Fruit fly (Drosophila melanogaster) whole organism, adult: ENCODE measurements around the gene CG34290.

Experiments
- CG11617 ChIP-seq: fragments of 200-800 bp; sonication (Bioruptor generic); optimal IDR thresholded peaks from 2 replicates; lab custom pipeline; 2017; ENCODE audit warnings: mild to moderate bottlenecking, missing biosample characterization, missing genetic modification reagents, missing genetic modification characterization
- CG12768 ChIP-seq: fragments of 200-800 bp; sonication (Bioruptor generic); optimal IDR thresholded peaks from 2 replicates; lab custom pipeline; 2017; ENCODE audit warnings: missing biosample characterization, missing genetic modification characterization, mild to moderate bottlenecking, moderate library complexity, missing genetic modification reagents
- CG14711 ChIP-seq: fragments of 200-800 bp; sonication (Bioruptor generic); optimal IDR thresholded peaks from 2 replicates; lab custom pipeline; 2018; ENCODE audit warnings: missing biosample characterization, mild to moderate bottlenecking, missing genetic modification characterization, moderate library complexity
- CG1620 ChIP-seq: fragments of 200-800 bp; sonication (Bioruptor generic); optimal IDR thresholded peaks from 2 replicates; lab custom pipeline; 2016; ENCODE audit warnings: missing biosample characterization, missing genetic modification characterization
- CG33017 ChIP-seq: fragments of 200-800 bp; sonication (Bioruptor generic); optimal IDR thresholded peaks from 2 replicates; lab custom pipeline; 2018; ENCODE audit warnings: missing biosample characterization, mild to moderate bottlenecking, missing genetic modification characterization, moderate library complexity
- CG5204 ChIP-seq: fragments of 200-800 bp; sonication (Bioruptor generic); optimal IDR thresholded peaks from 2 replicates; lab custom pipeline; 2016; ENCODE audit warnings: missing biosample characterization, missing genetic modification characterization
- CG7045 ChIP-seq: fragments of 200-800 bp; sonication (Bioruptor generic); optimal IDR thresholded peaks from 2 replicates; lab custom pipeline; 2017; ENCODE audit warnings: missing biosample characterization, mild to moderate bottlenecking, missing genetic modification characterization
- CG7101 ChIP-seq: fragments of 200-800 bp; sonication (Bioruptor generic); optimal IDR thresholded peaks from 2 replicates; lab custom pipeline; 2018; ENCODE audit warnings: missing biosample characterization, mild to moderate bottlenecking, missing genetic modification characterization, moderate library complexity
- Clk ChIP-seq: fragments of 200-800 bp; sonication (Bioruptor generic); optimal IDR thresholded peaks from 2 replicates; lab custom pipeline; 2017; ENCODE audit warnings: missing biosample characterization, missing genetic modification characterization
- Crg-1 ChIP-seq: fragments of 200-800 bp; sonication (Bioruptor generic); optimal IDR thresholded peaks from 2 replicates; lab custom pipeline; 2016; ENCODE audit warnings: missing biosample characterization, missing genetic modification characterization
- Hr96 ChIP-seq: fragments of 200-800 bp; sonication (Bioruptor generic); optimal IDR thresholded peaks from 2 replicates; lab custom pipeline; 2016; ENCODE audit warnings: missing biosample characterization, missing genetic modification characterization
- Mnt ChIP-seq: fragments of 200-800 bp; sonication (Bioruptor generic); optimal IDR thresholded peaks from 2 replicates; lab custom pipeline; 2016; ENCODE audit warnings: missing biosample characterization, mild to moderate bottlenecking, missing genetic modification characterization
- bab1 ChIP-seq: fragments of 200-800 bp; sonication (Bioruptor generic); optimal IDR thresholded peaks from 3 replicates; lab custom pipeline; 2019; ENCODE audit warnings: missing biosample characterization, mild to moderate bottlenecking, missing genetic modification characterization, moderate library complexity
- cic ChIP-seq: fragments of 200-800 bp; sonication (Bioruptor generic); optimal IDR thresholded peaks from 2 replicates; lab custom pipeline; 2017; ENCODE audit warnings: missing biosample characterization, mild to moderate bottlenecking, missing genetic modification characterization, moderate library complexity
- cnc ChIP-seq, 2 experiments: fragments of >200 bp; optimal IDR thresholded peaks; 2 replicates each; lab custom pipeline; 2017
- kay ChIP-seq: fragments of 200-800 bp; sonication (Bioruptor generic); peaks from one replicate; lab custom pipeline; 2016; ENCODE audit warnings: missing biosample characterization, missing genetic modification characterization, borderline replicate concordance
- ovo ChIP-seq: fragments of 200-800 bp; sonication (Bioruptor generic); optimal IDR thresholded peaks from 2 replicates; lab custom pipeline; 2016; ENCODE audit warnings: missing biosample characterization, missing genetic modification characterization
- pad ChIP-seq: fragments of 200-800 bp; sonication (Bioruptor generic); optimal IDR thresholded peaks from 3 replicates; lab custom pipeline; 2017; ENCODE audit warnings: missing biosample characterization, missing genetic modification characterization, mild to moderate bottlenecking, moderate library complexity, missing genetic modification reagents
- tj ChIP-seq: fragments of 200-800 bp; sonication (Bioruptor generic); optimal IDR thresholded peaks from 3 replicates; lab custom pipeline; 2017; ENCODE audit warnings: missing biosample characterization, mild to moderate bottlenecking, missing genetic modification characterization, moderate library complexity
- toe ChIP-seq: fragments of 200-800 bp; sonication (Bioruptor generic); optimal IDR thresholded peaks from 2 replicates; lab custom pipeline; 2016; ENCODE audit warnings: missing biosample characterization, missing genetic modification characterization

The CG34290 gene

DNA sequence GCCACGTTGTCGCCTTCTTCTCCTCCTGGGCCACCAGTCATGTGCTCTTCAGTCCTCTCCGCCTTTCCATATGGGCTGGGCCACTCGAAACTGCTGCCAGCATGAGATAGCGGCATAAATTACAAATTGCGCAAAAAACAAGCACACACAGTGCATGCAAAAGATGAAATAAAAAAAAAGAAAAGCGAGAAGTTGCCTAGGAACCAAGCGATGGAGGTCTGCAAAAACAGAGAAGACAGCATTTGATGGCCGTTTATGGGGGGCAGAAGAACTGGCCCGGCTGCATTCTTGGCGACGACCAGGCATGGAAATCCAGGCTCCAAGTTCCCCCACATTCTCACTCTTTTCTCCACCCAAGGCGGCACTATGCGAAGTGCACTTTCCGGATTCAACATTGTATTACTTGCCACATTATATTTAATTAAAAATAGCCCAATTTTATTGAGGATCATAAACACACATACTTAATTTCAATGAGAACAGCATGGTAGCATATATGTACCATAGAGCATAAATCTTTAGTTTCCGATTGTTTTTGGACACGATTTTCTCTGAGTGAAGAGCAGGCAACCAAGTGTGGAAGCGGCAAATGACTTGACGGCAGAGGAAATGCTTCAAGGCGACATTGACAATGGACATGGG, 28.1 kb downstream of the CG34290 start:
- TF ChIP-seq CG5204 (GFP tag; lab: Kevin White, UChicago): no peak
- TF ChIP-seq Mnt: no peak
- no peak for TF ChIP-seq Hr96 (GFP tag; lab: Kevin White, UChicago)
- no peak for TF ChIP-seq CG33017 (tag; lab: Kevin White, UChicago)
- TF ChIP-seq cic (GFP tag; lab: Kevin White, UChicago): no peak
- no peak for TF ChIP-seq CG11617 (GFP tag; lab: Kevin White, UChicago)
- TF ChIP-seq CG14711 (tag; lab: Kevin White, UChicago): no peak
- no peak for TF ChIP-seq pad
- no peak for TF ChIP-seq CG7101 (tag; lab: Kevin White, UChicago)

DNA sequence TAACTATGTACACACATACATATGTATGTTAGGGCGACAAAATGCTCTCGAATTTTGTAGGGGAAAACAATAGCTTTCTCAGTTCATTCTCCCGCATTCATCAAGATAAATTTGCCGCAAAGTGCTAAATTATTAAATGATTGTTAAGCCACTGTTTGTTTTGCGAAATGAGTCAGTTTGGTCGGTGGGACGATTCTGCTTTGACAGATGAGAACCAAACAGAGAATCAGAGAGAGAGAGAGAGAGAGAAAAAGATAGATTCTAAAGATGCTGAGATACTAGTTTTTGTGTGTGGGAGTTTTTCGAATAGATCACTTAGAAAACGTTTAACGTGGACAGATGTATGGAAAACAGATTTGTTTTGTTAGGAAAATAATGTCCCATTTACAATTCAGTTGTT, 29.2 kb downstream of the CG34290 start:
- no peak for TF ChIP-seq bab1 (GFP tag; lab: Kevin White, UChicago)
- no peak for TF ChIP-seq tj
- TF ChIP-seq CG7045: no peak
- TF ChIP-seq CG12768 (GFP tag; lab: Kevin White, UChicago): no peak
- TF ChIP-seq kay (GFP tag; lab: Kevin White, UChicago): peak; percentile 97
- no peak for TF ChIP-seq CG11617 (GFP tag; lab: Kevin White, UChicago)
- no peak for TF ChIP-seq CG1620
- no peak for TF ChIP-seq CG14711 (tag; lab: Kevin White, UChicago)

DNA sequence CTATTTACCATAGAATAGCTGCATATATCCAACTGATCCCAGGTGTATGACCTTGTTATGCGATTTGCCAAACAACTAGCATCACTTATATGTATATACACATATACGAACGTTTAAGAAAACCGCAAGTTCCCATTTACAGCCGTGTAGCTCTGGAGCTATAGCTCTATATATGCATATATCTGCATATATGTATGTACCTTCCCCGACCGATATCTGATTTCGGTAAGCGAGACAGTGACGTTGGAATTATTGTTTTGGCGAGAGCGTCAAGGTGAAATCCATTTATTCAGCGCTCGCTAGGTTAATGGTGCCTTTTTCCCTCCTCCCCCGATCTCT, 29.6 kb downstream of the CG34290 start:
- TF ChIP-seq kay (GFP tag; lab: Kevin White, UChicago) (peak; percentile 69), pad (peak; percentile 90), CG7101 (tag; lab: Kevin White, UChicago) (no peak), Clk (GFP tag; lab: Kevin White, UChicago) (no peak), tj (peak; percentile 32), Crg-1 (GFP tag; lab: Kevin White, UChicago) (peak; percentile 4), CG11617 (GFP tag; lab: Kevin White, UChicago) (peak; percentile 35)

DNA sequence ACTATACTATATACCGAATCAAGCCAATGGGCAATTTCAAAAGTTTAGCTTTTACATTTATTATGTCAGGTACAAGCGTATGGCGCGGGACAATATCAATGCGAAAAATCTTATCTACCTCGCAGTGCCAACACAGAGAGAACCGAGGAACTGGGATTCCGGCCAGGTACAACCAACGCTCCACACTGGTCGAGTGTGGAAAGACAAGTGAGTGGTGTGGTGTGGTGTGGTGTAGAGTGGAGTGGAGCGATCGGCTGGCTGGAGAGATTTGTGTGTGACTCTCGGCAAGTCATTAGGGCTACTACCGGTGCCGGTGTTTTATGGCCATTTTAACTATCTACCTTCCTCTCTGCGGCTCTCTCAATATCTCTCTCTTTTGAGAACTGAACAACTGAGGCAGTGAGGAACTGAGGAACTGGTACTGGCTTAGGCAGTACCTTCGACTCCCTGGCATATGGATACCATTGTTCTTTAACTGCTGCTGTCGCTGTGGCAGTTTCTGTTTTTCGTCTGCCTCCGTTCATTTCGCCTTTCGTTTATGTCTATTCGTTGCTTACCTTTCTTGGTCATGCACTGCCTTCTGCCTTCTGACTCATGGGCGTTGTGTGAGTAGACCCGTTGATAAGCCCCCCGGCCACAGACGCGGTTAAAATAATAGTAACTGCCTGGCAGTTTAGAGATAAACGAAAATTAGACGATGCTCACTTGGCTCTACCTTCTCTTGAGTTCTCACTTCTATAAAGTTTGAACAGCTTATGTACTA, 30.2 kb downstream of the CG34290 start:
- peak; percentile 97 for TF ChIP-seq CG33017 (tag; lab: Kevin White, UChicago)
- TF ChIP-seq kay (GFP tag; lab: Kevin White, UChicago): peak; percentile 84
- peak; percentile 55 for TF ChIP-seq cic (GFP tag; lab: Kevin White, UChicago)
- no peak for TF ChIP-seq cnc (optimal IDR thresholded peaks at IDR 0.05; lab: Kevin White, UChicago)
- TF ChIP-seq ovo: peak; percentile 53
- peak; percentile 83 for TF ChIP-seq toe
- TF ChIP-seq Clk (GFP tag; lab: Kevin White, UChicago): peak; percentile 94
- TF ChIP-seq CG1620: peak; percentile 62
- peak; percentile 97 for TF ChIP-seq CG7101 (tag; lab: Kevin White, UChicago)
- TF ChIP-seq CG7045: peak; percentile 94
- peak; percentile 93 for TF ChIP-seq CG14711 (tag; lab: Kevin White, UChicago)
- peak; percentile 95 for TF ChIP-seq CG12768 (GFP tag; lab: Kevin White, UChicago)
- TF ChIP-seq Mnt: peak; percentile 69
- TF ChIP-seq pad: no peak
- peak; percentile 80 for TF ChIP-seq Crg-1 (GFP tag; lab: Kevin White, UChicago)
- peak; percentile 94 for TF ChIP-seq bab1 (GFP tag; lab: Kevin White, UChicago)
- peak; percentile 91 for TF ChIP-seq Hr96 (GFP tag; lab: Kevin White, UChicago)
- peak; percentile 91 for TF ChIP-seq CG5204 (GFP tag; lab: Kevin White, UChicago)
- TF ChIP-seq tj: peak; percentile 74
- TF ChIP-seq CG11617 (GFP tag; lab: Kevin White, UChicago): peak; percentile 89

DNA sequence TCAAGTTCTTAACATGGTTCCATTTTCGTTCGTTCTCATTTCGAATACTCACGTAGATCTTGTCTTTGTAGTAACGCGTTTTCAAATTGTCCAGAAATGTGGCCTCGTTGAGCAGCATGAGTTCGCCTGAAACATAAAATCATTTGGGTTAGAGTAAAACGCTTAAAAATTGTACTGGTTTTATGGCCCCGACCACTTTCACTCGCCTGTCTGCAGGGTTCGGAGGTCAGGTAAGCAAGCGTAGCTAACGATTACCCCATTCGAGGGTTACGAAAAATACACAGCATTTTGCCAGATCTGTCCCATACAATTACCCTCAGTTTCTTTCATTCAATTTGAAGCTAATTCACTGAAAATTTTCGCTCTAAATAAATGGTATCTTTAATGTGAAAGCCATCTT, 31.3 kb downstream of the CG34290 start:
- no peak for TF ChIP-seq CG7101 (tag; lab: Kevin White, UChicago)
- no peak for TF ChIP-seq cic (GFP tag; lab: Kevin White, UChicago)
- TF ChIP-seq CG14711 (tag; lab: Kevin White, UChicago): no peak
- no peak for TF ChIP-seq bab1 (GFP tag; lab: Kevin White, UChicago)
- no peak for TF ChIP-seq Clk (GFP tag; lab: Kevin White, UChicago)
- no peak for TF ChIP-seq Crg-1 (GFP tag; lab: Kevin White, UChicago)
- no peak for TF ChIP-seq ovo
- TF ChIP-seq CG33017 (tag; lab: Kevin White, UChicago): no peak
- TF ChIP-seq CG1620: no peak
- no peak for TF ChIP-seq Mnt
- TF ChIP-seq toe: no peak
- TF ChIP-seq CG5204 (GFP tag; lab: Kevin White, UChicago): no peak
- TF ChIP-seq CG11617 (GFP tag; lab: Kevin White, UChicago): no peak
- no peak for TF ChIP-seq CG7045
- no peak for TF ChIP-seq Hr96 (GFP tag; lab: Kevin White, UChicago)
- TF ChIP-seq cnc (optimal IDR thresholded peaks at IDR 0.05; lab: Kevin White, UChicago): no peak
- no peak for TF ChIP-seq kay (GFP tag; lab: Kevin White, UChicago)
- no peak for TF ChIP-seq tj
- no peak for TF ChIP-seq CG12768 (GFP tag; lab: Kevin White, UChicago)

DNA sequence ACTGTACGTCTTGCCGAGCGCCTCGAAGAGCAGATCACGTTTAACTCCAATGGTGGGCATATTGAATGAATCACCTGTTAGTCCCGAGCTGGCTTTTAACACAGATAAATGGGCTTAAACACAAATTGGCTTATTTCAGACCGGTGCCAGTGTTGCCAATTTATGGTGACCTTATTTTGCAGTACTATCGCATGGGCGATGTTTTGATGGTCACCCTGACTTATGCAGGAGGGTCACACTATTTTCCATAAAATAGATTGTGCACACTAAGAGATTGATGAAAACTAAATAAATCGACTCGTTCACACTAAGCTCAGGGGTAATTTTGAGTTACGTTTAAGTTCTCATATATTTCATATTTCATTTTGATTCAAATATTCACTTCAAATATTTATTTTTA, 37.1 kb downstream of the CG34290 start, which contains the start of gene beta-PheRS:
TSS of gene beta-PheRS (minus strand) at position 186 of the 400 bp plus-strand sequence.
- TF ChIP-seq tj (peak; percentile 35), CG33017 (tag; lab: Kevin White, UChicago) (no peak), CG12768 (GFP tag; lab: Kevin White, UChicago) (peak; percentile 27), Hr96 (GFP tag; lab: Kevin White, UChicago) (no peak), Mnt (peak; percentile 82), cnc (optimal IDR thresholded peaks at IDR 0.05; lab: Kevin White, UChicago) (no peak), CG1620 (peak; percentile 76), Crg-1 (GFP tag; lab: Kevin White, UChicago) (peak; percentile 50), CG14711 (tag; lab: Kevin White, UChicago) (peak; percentile 76), Clk (GFP tag; lab: Kevin White, UChicago) (peak; percentile 36), CG11617 (GFP tag; lab: Kevin White, UChicago) (peak; percentile 40), cic (GFP tag; lab: Kevin White, UChicago) (peak; percentile 40), toe (no peak), kay (GFP tag; lab: Kevin White, UChicago) (no peak), CG5204 (GFP tag; lab: Kevin White, UChicago) (no peak), ovo (peak; percentile 33), bab1 (GFP tag; lab: Kevin White, UChicago) (peak; percentile 73), pad (peak; percentile 57), CG7045 (no peak), CG7101 (tag; lab: Kevin White, UChicago) (peak; percentile 61)
